Worm (Caenorhabditis elegans) whole organism, L1 larva: Measurements from ENCODE around the gene R74.2.
A peak's percentile ranks its signal among the peaks of the same experiment; 100 is the strongest.

Source experiments
- alr-1 ChIP-seq: fragments of 200-800 bp; sonication (Bioruptor generic); optimal IDR thresholded peaks from 2 replicates; lab custom pipeline; 2018; ENCODE audit warnings: borderline replicate concordance, mild to moderate bottlenecking, missing genetic modification characterization, missing compliant biosample characterization
- aly-2 ChIP-seq: fragments of 150-350 bp; optimal IDR thresholded peaks from 2 replicates; lab custom pipeline; 2014; ENCODE audit warnings: missing biosample characterization, missing genetic modification characterization
- blmp-1 ChIP-seq: fragments of 150-350 bp; optimal IDR thresholded peaks from 2 replicates; lab custom pipeline; 2014; ENCODE audit warnings: missing biosample characterization, missing genetic modification characterization
- efl-1 ChIP-seq, 4 experiments: fragments of 150-350 bp; optimal IDR thresholded peaks in 3 of 4; peaks in 1 of 4; 1 replicate in 1 of 4; 2 replicates in 3 of 4; lab custom pipeline; 2014; ENCODE audit warnings: missing biosample characterization in 2 of 4, missing genetic modification characterization in 2 of 4, missing genetic modification reagents in 2 of 4
- egl-13 ChIP-seq: sonication (generic microtip); optimal IDR thresholded peaks from 2 replicates; lab custom pipeline; 2016; ENCODE audit warnings: missing genotype, missing genetic modification reagents, missing genetic modification characterization, missing compliant biosample characterization
- elt-2 ChIP-seq: sonication (generic microtip); optimal IDR thresholded peaks from 2 replicates; lab custom pipeline; 2016; ENCODE audit warnings: missing genetic modification characterization, mild to moderate bottlenecking, inconsistent platforms, missing compliant biosample characterization, missing genetic modification reagents
- fkh-4 ChIP-seq: sonication (generic microtip); optimal IDR thresholded peaks from 2 replicates; lab custom pipeline; 2016; ENCODE audit warnings: missing compliant biosample characterization, missing genetic modification characterization, borderline replicate concordance
- fos-1 ChIP-seq: fragments of 150-350 bp; optimal IDR thresholded peaks from 2 replicates; lab custom pipeline; 2014; ENCODE audit warnings: missing biosample characterization, missing genetic modification characterization
- irx-1 ChIP-seq: sonication (generic microtip); optimal IDR thresholded peaks from 2 replicates; lab custom pipeline; 2016; ENCODE audit warnings: missing genetic modification characterization, missing compliant biosample characterization
- jun-1 ChIP-seq: fragments of 150-350 bp; optimal IDR thresholded peaks from 2 replicates; lab custom pipeline; 2014; ENCODE audit warnings: missing biosample characterization, missing genetic modification reagents, missing genetic modification characterization
- lin-14 ChIP-seq: fragments of 200-800 bp; sonication (Bioruptor generic); optimal IDR thresholded peaks from 2 replicates; lab custom pipeline; 2018; ENCODE audit warnings: mild to moderate bottlenecking, missing genetic modification characterization, moderate library complexity, missing compliant biosample characterization
- lin-35 ChIP-seq, 2 experiments: fragments of 150-350 bp; optimal IDR thresholded peaks; 2 replicates each; lab custom pipeline; 2014; ENCODE audit warnings: missing biosample characterization in 2 of 2, missing genetic modification characterization in 2 of 2, missing genetic modification reagents in 2 of 2
- lir-3 ChIP-seq: sonication (generic microtip); optimal IDR thresholded peaks from 2 replicates; lab custom pipeline; 2016; ENCODE audit warnings: mild to moderate bottlenecking, missing genetic modification characterization, moderate library complexity, missing compliant biosample characterization; ENCODE audit not compliant: poor library complexity
- lsy-2 ChIP-seq, 2 experiments: fragments of 150-350 bp; optimal IDR thresholded peaks; 2 replicates each; lab custom pipeline; 2014; ENCODE audit warnings: missing biosample characterization in 2 of 2, missing genetic modification characterization in 2 of 2
- mab-9 ChIP-seq: fragments of 200-800 bp; sonication (Bioruptor generic); IDR thresholded peaks from 2 replicates; pipeline ENCODE4 v1.3.6; 2022; ENCODE audit warnings: missing genetic modification reagents, missing genetic modification characterization, missing compliant biosample characterization
- mef-2 ChIP-seq: fragments of 150-350 bp; optimal IDR thresholded peaks from 2 replicates; lab custom pipeline; 2014; ENCODE audit warnings: missing biosample characterization, missing genetic modification characterization
- mep-1 ChIP-seq: fragments of 150-350 bp; optimal IDR thresholded peaks from 2 replicates; lab custom pipeline; 2014; ENCODE audit warnings: missing biosample characterization, missing genetic modification characterization
- nhr-12 ChIP-seq: sonication (generic microtip); optimal IDR thresholded peaks from 2 replicates; lab custom pipeline; 2017; ENCODE audit warnings: missing biosample characterization, missing genetic modification characterization
- nhr-77 ChIP-seq: fragments of 150-350 bp; optimal IDR thresholded peaks from 2 replicates; lab custom pipeline; 2014; ENCODE audit warnings: missing biosample characterization, missing genetic modification characterization
- nhr-90 ChIP-seq: sonication (generic microtip); optimal IDR thresholded peaks from 2 replicates; lab custom pipeline; 2016; ENCODE audit warnings: mild to moderate bottlenecking, missing genetic modification characterization, missing compliant biosample characterization; ENCODE audit not compliant: poor library complexity
- snpc-4 ChIP-seq: fragments of 150-350 bp; optimal IDR thresholded peaks from 2 replicates; lab custom pipeline; 2014; ENCODE audit warnings: missing biosample characterization, missing genetic modification characterization
- sptf-1 ChIP-seq: fragments of 150-350 bp; optimal IDR thresholded peaks from 2 replicates; lab custom pipeline; 2014; ENCODE audit warnings: missing biosample characterization, missing genetic modification characterization
- sup-37 ChIP-seq: fragments of 200-800 bp; sonication (Bioruptor generic); optimal IDR thresholded peaks from 2 replicates; lab custom pipeline; 2018; ENCODE audit warnings: mild to moderate bottlenecking, missing genetic modification characterization, missing compliant biosample characterization
- tbx-2 ChIP-seq: sonication (generic microtip); optimal IDR thresholded peaks from 2 replicates; lab custom pipeline; 2016; ENCODE audit warnings: missing genetic modification characterization, missing compliant biosample characterization
- tlp-1 ChIP-seq: fragments of 150-350 bp; optimal IDR thresholded peaks from 2 replicates; lab custom pipeline; 2014; ENCODE audit warnings: missing biosample characterization, missing genetic modification characterization
- unc-98 ChIP-seq: fragments of 200-800 bp; sonication (Bioruptor generic); IDR thresholded peaks from 2 replicates; pipeline ENCODE4 v1.3.6; 2022; ENCODE audit warnings: missing genetic modification characterization, missing compliant biosample characterization
- vab-15 ChIP-seq: sonication (generic microtip); optimal IDR thresholded peaks from 2 replicates; lab custom pipeline; 2017; ENCODE audit warnings: missing genotype, mild to moderate bottlenecking, missing genetic modification characterization, missing compliant biosample characterization
- zag-1 ChIP-seq: fragments of 150-350 bp; optimal IDR thresholded peaks from 2 replicates; lab custom pipeline; 2014; ENCODE audit warnings: missing biosample characterization, missing genetic modification characterization
- zip-4 ChIP-seq: fragments of 200-800 bp; sonication (Bioruptor generic); optimal IDR thresholded peaks from 2 replicates; lab custom pipeline; 2018; ENCODE audit warnings: mild to moderate bottlenecking, missing genetic modification characterization, moderate library complexity, missing compliant biosample characterization
- ztf-11 ChIP-seq, 2 experiments: sonication (generic microtip); optimal IDR thresholded peaks; 2 replicates each; lab custom pipeline; 2016 to 2017; ENCODE audit warnings: missing genetic modification characterization in 2 of 2, missing biosample characterization in 1 of 2, missing compliant biosample characterization in 1 of 2

The R74.2 gene

DNA sequence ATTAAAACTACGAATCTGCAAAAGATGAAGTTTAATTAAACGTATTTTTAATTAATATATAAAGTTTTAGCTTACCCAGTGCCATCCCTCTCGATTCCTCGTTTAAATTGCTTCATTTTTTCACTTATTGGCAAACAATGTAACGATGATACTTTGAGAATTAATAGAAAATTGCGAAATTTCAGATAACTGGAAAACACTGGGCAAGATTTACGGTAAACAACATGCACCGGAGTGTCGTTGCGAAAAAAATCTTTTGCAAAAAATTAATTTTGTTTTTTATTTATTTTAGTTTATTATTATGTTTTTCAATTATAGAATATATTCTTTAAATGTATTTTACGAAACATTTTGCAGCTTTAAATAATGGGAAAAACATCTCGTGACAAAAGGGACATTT, 16.1 kb downstream of the R74.2 start, which contains the start of the genes pelo-1 and R74.7 (continued):
- TF ChIP-seq mep-1 (tag; lab: Kevin White, UChicago) (peak; percentile 36), efl-1 (optimal IDR thresholded peaks at IDR 0.05; lab: Kevin White, UChicago) (peak; percentile 19 to 33), efl-1 (GFP tag; optimal IDR thresholded peaks at IDR 0.05 in 1 of 2; lab: Kevin White, UChicago) (peak in 1 of 2 experiments; percentile 25)
- TF ChIP-seq, all 84 proteins: peak for 18

DNA sequence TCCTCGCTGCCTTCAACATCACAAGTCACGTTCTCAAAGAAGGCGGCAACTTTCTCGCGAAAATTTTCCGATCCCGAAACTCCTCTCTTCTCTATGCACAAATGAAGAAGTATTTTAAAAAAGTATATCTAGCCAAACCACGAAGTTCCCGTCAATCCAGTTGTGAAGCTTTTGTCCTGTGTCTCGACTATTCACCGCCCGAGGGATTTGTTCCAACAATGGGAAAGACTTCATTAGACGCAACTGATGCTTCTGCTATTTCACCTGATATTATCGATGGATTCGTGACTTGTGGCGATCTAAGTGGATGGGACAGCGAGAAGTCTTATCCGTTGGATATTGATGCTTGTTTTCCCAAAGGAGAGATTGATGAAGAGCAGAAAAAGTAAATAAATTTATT, 17.0 kb downstream of the R74.2 start:
- TF ChIP-seq aly-2 (tag; lab: Kevin White, UChicago) (no peak), egl-13 (tag; lab: Kevin White, UChicago) (no peak), nhr-77 (tag; lab: Kevin White, UChicago) (no peak), jun-1 (tag; lab: Kevin White, UChicago) (no peak), unc-98 (no peak), mab-9 (GFP tag; lab: Robert Waterston, UW) (no peak), vab-15 (tag; lab: Kevin White, UChicago) (no peak), nhr-90 (tag; lab: Kevin White, UChicago) (no peak), tlp-1 (tag; lab: Kevin White, UChicago) (no peak), elt-2 (no peak), efl-1 (optimal IDR thresholded peaks at IDR 0.05; lab: Kevin White, UChicago) (no peak), efl-1 (GFP tag; optimal IDR thresholded peaks at IDR 0.05 in 1 of 2; lab: Kevin White, UChicago) (no peak), alr-1 (tag; lab: Kevin White, UChicago) (no peak), nhr-12 (no peak), mef-2 (tag; lab: Kevin White, UChicago) (no peak)
- TF ChIP-seq, all 84 proteins: peak for 0

DNA sequence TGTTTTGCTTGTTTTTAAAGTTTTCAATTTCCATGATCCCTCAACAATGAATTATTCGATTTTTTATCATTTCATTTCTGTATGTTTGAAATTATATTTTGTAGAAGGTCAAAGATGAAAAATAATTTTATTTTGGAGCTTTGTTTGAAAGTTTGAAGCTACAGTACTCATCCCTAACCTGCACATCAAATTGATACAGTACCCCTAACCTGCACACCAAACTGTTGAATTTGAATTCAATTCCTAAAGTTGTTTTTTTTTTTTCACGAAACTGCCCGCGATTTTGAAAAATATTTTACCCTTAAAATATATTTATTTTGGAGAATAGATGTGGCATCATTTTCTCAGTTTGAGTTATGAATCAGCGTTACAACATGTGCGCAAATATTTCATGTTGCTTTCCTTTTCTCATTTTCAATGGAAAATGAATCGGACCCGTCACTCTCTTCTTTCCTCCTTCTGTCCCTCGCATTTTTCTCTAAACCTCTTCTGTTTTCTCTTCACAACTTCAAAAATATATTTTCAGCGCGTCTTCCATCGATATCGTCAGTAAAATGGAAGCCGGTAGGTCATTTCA, 17.9 kb downstream of the R74.2 start, which contains the start of gene R74.8:
TSS of gene R74.8 (plus strand) at position 527 of the 577 bp plus-strand sequence.
- TF ChIP-seq aly-2 (tag; lab: Kevin White, UChicago) (no peak), zag-1 (tag; lab: Kevin White, UChicago) (no peak), blmp-1 (peak; percentile 28), zip-4 (GFP tag; lab: Kevin White, UChicago) (no peak), lsy-2 (tag; optimal IDR thresholded peaks at IDR 0.05; lab: Kevin White, UChicago) (peak in 1 of 2 experiments; percentile 63), lin-35 (GFP tag; optimal IDR thresholded peaks at IDR 0.05; lab: Kevin White, UChicago) (no peak)

DNA sequence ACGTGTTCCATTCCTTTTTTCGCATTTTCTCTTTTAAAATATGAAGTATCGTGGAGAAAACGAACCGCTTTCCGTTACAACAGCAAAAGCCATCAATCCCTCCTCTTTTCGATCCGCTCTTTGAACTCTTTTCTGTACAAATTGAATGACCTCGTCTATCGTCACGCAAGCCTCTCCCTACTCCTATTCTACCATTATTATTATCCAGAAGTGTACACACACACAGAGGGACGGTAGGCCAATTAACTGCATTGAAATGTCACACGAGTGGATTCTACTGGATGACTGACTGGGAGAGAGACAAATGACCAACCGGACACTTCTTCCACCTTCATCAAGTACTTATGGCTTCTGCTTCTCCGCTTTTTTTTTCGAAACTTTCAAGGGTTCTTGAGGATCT, 20.2 kb downstream of the R74.2 start:
- TF ChIP-seq tbx-2 (tag; lab: Kevin White, UChicago) (no peak), sptf-1 (no peak), lir-3 (tag; lab: Kevin White, UChicago) (no peak), blmp-1 (peak; percentile 29)
- TF ChIP-seq, all 84 proteins: peak for 1

DNA sequence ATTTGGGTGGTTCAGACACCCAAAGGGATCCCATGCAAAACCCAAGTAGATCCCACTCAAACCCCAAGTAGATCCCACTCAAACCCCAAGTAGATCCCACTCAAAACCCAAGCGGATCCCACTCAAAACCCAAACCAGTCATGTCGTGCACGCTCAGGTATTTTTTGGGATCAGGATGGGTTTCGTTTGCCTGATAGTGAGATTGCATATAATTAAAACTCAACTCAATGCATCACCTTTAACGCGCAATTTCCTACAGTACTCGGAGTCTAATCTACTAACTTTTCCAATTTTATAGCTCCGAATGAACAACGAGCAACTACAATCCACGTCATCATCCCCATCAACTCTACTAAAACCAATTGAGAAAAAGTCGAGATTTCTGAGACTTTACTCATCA, 21.2 kb downstream of the R74.2 start, which contains the start of gene phlp-2:
TSS of gene phlp-2 (plus strand) at position 301 of the 400 bp plus-strand sequence.
- TF ChIP-seq snpc-4 (no peak), lin-14 (no peak), vab-15 (tag; lab: Kevin White, UChicago) (no peak), lin-35 (GFP tag; optimal IDR thresholded peaks at IDR 0.05; lab: Kevin White, UChicago) (no peak), ztf-11 (tag; optimal IDR thresholded peaks at IDR 0.05; lab: Kevin White, UChicago) (no peak), sup-37 (GFP tag; lab: Kevin White, UChicago) (no peak), egl-13 (tag; lab: Kevin White, UChicago) (no peak), fos-1 (no peak), irx-1 (tag; lab: Kevin White, UChicago) (no peak), fkh-4 (tag; lab: Kevin White, UChicago) (no peak), efl-1 (optimal IDR thresholded peaks at IDR 0.05; lab: Kevin White, UChicago) (no peak), efl-1 (GFP tag; optimal IDR thresholded peaks at IDR 0.05 in 1 of 2; lab: Kevin White, UChicago) (no peak)
